Fruit fly (Drosophila melanogaster): Measurements from ENCODE around the gene betaTub97EF.

Gene betaTub97EF

dm6 chr3R:27922673-27923175 is 65.5 kb downstream of the betaTub97EF start, which contains the start of gene RpL4 (continued):
- TF ChIP-seq PHDP (tag; optimal IDR thresholded peaks at IDR 0.05) (peak; percentile 82), sens (GFP tag) (peak; percentile 97), CG31365 (tag; optimal IDR thresholded peaks at IDR 0.05) (peak; percentile 69), CG42726 (GFP tag; IDR thresholded peaks at IDR 0.05; ENCODE audit: partially characterized antibody) (no peak), CG4360 (GFP tag; IDR thresholded peaks at IDR 0.05) (no peak; the same call in 1 of the 2 replicates), slou (GFP tag; optimal IDR thresholded peaks at IDR 0.05) (peak; percentile 35), ara (GFP tag; IDR thresholded peaks at IDR 0.05) (peak; percentile 81), CG10565 (GFP tag; optimal IDR thresholded peaks at IDR 0.05) (no peak), CG12071 (GFP tag; optimal IDR thresholded peaks at IDR 0.05) (peak; percentile 88), CG10979 (tag; optimal IDR thresholded peaks at IDR 0.05) (peak; percentile 57), cwo (GFP tag; optimal IDR thresholded peaks at IDR 0.05) (peak; percentile 44), bab2 (GFP tag; optimal IDR thresholded peaks at IDR 0.05) (peak; percentile 37), CG30403 (GFP tag; optimal IDR thresholded peaks at IDR 0.05) (peak; percentile 60), CG1603 (tag; optimal IDR thresholded peaks at IDR 0.05) (peak; percentile 79), Bdp1 (GFP tag; optimal IDR thresholded peaks at IDR 0.05) (peak; percentile 66), CG10366 (GFP tag; IDR thresholded peaks at IDR 0.05) (peak; percentile 75), stc (GFP tag; IDR thresholded peaks at IDR 0.05) (peak; percentile 71), CG31224 (GFP tag; IDR thresholded peaks at IDR 0.05) (peak; percentile 60), tgo (GFP tag; IDR thresholded peaks at IDR 0.05) (peak; percentile 67), CG7786 (GFP tag; optimal IDR thresholded peaks at IDR 0.05) (peak; percentile 56), HLH54F (GFP tag; optimal IDR thresholded peaks at IDR 0.05) (peak; percentile 75), Poxn (GFP tag; IDR thresholded peaks at IDR 0.05) (no peak), ranshi (GFP tag; IDR thresholded peaks at IDR 0.05) (peak; percentile 77), CG11093 (GFP tag; IDR thresholded peaks at IDR 0.05) (no peak), CG10147 (GFP tag; optimal IDR thresholded peaks at IDR 0.05) (peak; percentile 49), CG15269 (tag; optimal IDR thresholded peaks at IDR 0.05) (peak; percentile 81), lola (GFP tag; optimal IDR thresholded peaks at IDR 0.05) (peak in 1 of 3 experiments; percentile 61), CG34376 (GFP tag; optimal IDR thresholded peaks at IDR 0.05) (peak; percentile 93), Nf-YC (tag; optimal IDR thresholded peaks at IDR 0.05) (peak; percentile 38), exex (tag; optimal IDR thresholded peaks at IDR 0.05) (peak; percentile 44), Dref (GFP tag; IDR thresholded peaks at IDR 0.05) (peak; percentile 41; the same call in 1 of the 2 replicates), sim (GFP tag; IDR thresholded peaks at IDR 0.05) (peak; percentile 67; the same call in 1 of the 2 replicates), CG6813 (GFP tag; optimal IDR thresholded peaks at IDR 0.05) (peak; percentile 93), abd-A (tag; optimal IDR thresholded peaks at IDR 0.05) (no peak), chinmo (GFP tag; IDR thresholded peaks at IDR 0.05; ENCODE audit: partially characterized antibody) (no peak), CG8765 (GFP tag; IDR thresholded peaks at IDR 0.05) (no peak), Sox102F (GFP tag; optimal IDR thresholded peaks at IDR 0.05) (peak; percentile 47), TFAM (GFP tag; optimal IDR thresholded peaks at IDR 0.05) (peak; percentile 31), nau (GFP tag; optimal IDR thresholded peaks at IDR 0.05) (peak; percentile 82), prd (optimal IDR thresholded peaks at IDR 0.05) (no peak), prd (GFP tag; IDR thresholded peaks at IDR 0.05) (peak; percentile 48; the same call in 2 of the 3 replicates), CG8478 (optimal IDR thresholded peaks at IDR 0.05) (peak; percentile 41), Tbp (GFP tag; optimal IDR thresholded peaks at IDR 0.05) (peak; percentile 6), disco-r (GFP tag; optimal IDR thresholded peaks at IDR 0.05) (peak; percentile 74), vnd (GFP tag; IDR thresholded peaks at IDR 0.05; ENCODE audit: partially characterized antibody) (no peak), crc (GFP tag; optimal IDR thresholded peaks at IDR 0.05) (peak; percentile 75), CG8089 (GFP tag; optimal IDR thresholded peaks at IDR 0.05) (peak; percentile 78), luna (GFP tag; optimal IDR thresholded peaks at IDR 0.05) (peak; percentile 79), Nf-YA (GFP tag; IDR thresholded peaks at IDR 0.05) (peak; percentile 44; the same call in 1 of the 2 replicates), Mad (GFP tag; optimal IDR thresholded peaks at IDR 0.05) (peak; percentile 79), crp (GFP tag; optimal IDR thresholded peaks at IDR 0.05) (peak in 1 of 2 experiments; percentile 49)
